Fruit fly (Drosophila melanogaster) whole organism, embryonic: ENCODE results near the gene twe.

Source experiments
- Blimp-1 ChIP-seq: fragments of 200-800 bp; sonication (Bioruptor generic); optimal IDR thresholded peaks from 3 replicates; lab custom pipeline; 2018; ENCODE audit warnings: missing biosample characterization, missing genetic modification characterization, mild to moderate bottlenecking, moderate library complexity, missing genetic modification reagents
- CG10543 ChIP-seq: fragments of 200-800 bp; sonication (Bioruptor generic); optimal IDR thresholded peaks from 3 replicates; lab custom pipeline; 2017; ENCODE audit warnings: missing biosample characterization, mild to moderate bottlenecking, missing genetic modification characterization, moderate library complexity
- CG12659 ChIP-seq: fragments of 200-800 bp; sonication (Bioruptor generic); optimal IDR thresholded peaks from 3 replicates; lab custom pipeline; 2017; ENCODE audit warnings: mild to moderate bottlenecking, missing biosample characterization, missing genetic modification reagents, missing genetic modification characterization
- CG12769 ChIP-seq: fragments of 200-800 bp; sonication (Bioruptor generic); optimal IDR thresholded peaks from 2 replicates; lab custom pipeline; 2019; ENCODE audit warnings: missing biosample characterization, mild to moderate bottlenecking, missing genetic modification characterization, moderate library complexity
- CG13296 ChIP-seq: fragments of 200-800 bp; sonication (Bioruptor generic); optimal IDR thresholded peaks from 3 replicates; lab custom pipeline; 2018; ENCODE audit warnings: missing biosample characterization, mild to moderate bottlenecking, missing genetic modification characterization
- CG13424 ChIP-seq: fragments of 200-800 bp; sonication (Bioruptor generic); optimal IDR thresholded peaks from 2 replicates; lab custom pipeline; 2019; ENCODE audit warnings: missing biosample characterization, mild to moderate bottlenecking, missing genetic modification characterization, moderate library complexity
- CG13894 ChIP-seq: fragments of 200-800 bp; sonication (Bioruptor generic); optimal IDR thresholded peaks from 3 replicates; lab custom pipeline; 2018; ENCODE audit warnings: missing biosample characterization, mild to moderate bottlenecking, missing genetic modification characterization, moderate library complexity
- CG16779 ChIP-seq: fragments of 200-800 bp; sonication (Bioruptor generic); IDR thresholded peaks from 2 replicates; pipeline ENCODE4 v1.3.6; 2022; ENCODE audit warnings: missing biosample characterization, missing genetic modification characterization
- CG17912 ChIP-seq: fragments of 200-800 bp; sonication (Bioruptor generic); optimal IDR thresholded peaks from 2 replicates; lab custom pipeline; 2018; ENCODE audit warnings: missing biosample characterization, mild to moderate bottlenecking, missing genetic modification characterization
- CG18619 ChIP-seq: fragments of 200-800 bp; sonication (Bioruptor generic); optimal IDR thresholded peaks from 3 replicates; lab custom pipeline; 2017; ENCODE audit warnings: missing biosample characterization, mild to moderate bottlenecking, missing genetic modification characterization
- CG31441 ChIP-seq: fragments of 200-800 bp; sonication (Bioruptor generic); IDR thresholded peaks from 2 replicates; pipeline ENCODE4 v1.3.6; 2022; ENCODE audit warnings: missing biosample characterization, missing genetic modification characterization
- CG32767 ChIP-seq: fragments of 200-800 bp; sonication (Bioruptor generic); IDR thresholded peaks from 2 replicates; pipeline ENCODE4 v1.3.6; 2022; ENCODE audit warnings: missing biosample characterization, missing genetic modification characterization
- CG4730 ChIP-seq: fragments of 200-800 bp; sonication (Bioruptor generic); IDR thresholded peaks from 2 replicates; pipeline ENCODE4 v1.3.6; 2022; ENCODE audit warnings: missing biosample characterization, missing genetic modification characterization
- CG8281 ChIP-seq: fragments of 200-800 bp; sonication (Bioruptor generic); optimal IDR thresholded peaks from 2 replicates; lab custom pipeline; 2018; ENCODE audit warnings: missing biosample characterization, mild to moderate bottlenecking, missing genetic modification characterization, moderate library complexity
- CG8359 ChIP-seq: fragments of 200-800 bp; sonication (Bioruptor generic); optimal IDR thresholded peaks from 2 replicates; lab custom pipeline; 2017; ENCODE audit warnings: missing biosample characterization, mild to moderate bottlenecking, missing genetic modification characterization, borderline replicate concordance
- CG8924 ChIP-seq: fragments of 200-800 bp; optimal IDR thresholded peaks from 3 replicates; lab custom pipeline; 2019; ENCODE audit warnings: missing biosample characterization, mild to moderate bottlenecking, missing genetic modification characterization, moderate library complexity
- CG9609 ChIP-seq: fragments of 200-800 bp; sonication (Bioruptor generic); optimal IDR thresholded peaks from 3 replicates; lab custom pipeline; 2016; ENCODE audit warnings: missing biosample characterization, missing genetic modification characterization
- CG9727 ChIP-seq: fragments of 200-800 bp; sonication (Bioruptor generic); optimal IDR thresholded peaks from 3 replicates; lab custom pipeline; 2017; ENCODE audit warnings: missing biosample characterization, mild to moderate bottlenecking, missing genetic modification characterization
- CG9797 ChIP-seq: fragments of 200-800 bp; sonication (Bioruptor generic); optimal IDR thresholded peaks from 3 replicates; lab custom pipeline; 2018; ENCODE audit warnings: missing biosample characterization, mild to moderate bottlenecking, missing genetic modification characterization
- Chrac-16 ChIP-seq: fragments of 200-800 bp; sonication (Bioruptor generic); optimal IDR thresholded peaks from 3 replicates; lab custom pipeline; 2016; ENCODE audit warnings: missing biosample characterization, missing genetic modification characterization
- CoRest ChIP-seq: fragments of 200-800 bp; sonication (Bioruptor generic); optimal IDR thresholded peaks from 3 replicates; lab custom pipeline; 2018; ENCODE audit warnings: missing biosample characterization, mild to moderate bottlenecking, missing genetic modification characterization, moderate library complexity
- Deaf1 ChIP-seq: fragments of 200-800 bp; optimal IDR thresholded peaks from 3 replicates; lab custom pipeline; 2019; ENCODE audit warnings: missing biosample characterization, mild to moderate bottlenecking, missing genetic modification characterization, moderate library complexity
- Dfd ChIP-seq, 2 experiments: fragments of >200 bp; optimal IDR thresholded peaks; 2 replicates each; lab custom pipeline; 2017; ENCODE audit warnings: missing biosample characterization in 2 of 2, missing genetic modification characterization in 2 of 2
- Doc2 ChIP-seq: fragments of 200-800 bp; sonication (Bioruptor generic); IDR thresholded peaks from 2 replicates; pipeline ENCODE4 v1.3.6; 2022; ENCODE audit warnings: missing biosample characterization, missing genetic modification characterization
- Dref ChIP-seq: fragments of 200-800 bp; sonication (Bioruptor generic); IDR thresholded peaks from 2 replicates; pipeline ENCODE4 v1.3.6; 2022; ENCODE audit warnings: missing biosample characterization, missing genetic modification characterization
- Drgx ChIP-seq: fragments of 200-800 bp; sonication (Bioruptor generic); IDR thresholded peaks from 2 replicates; pipeline ENCODE4 v1.3.6; 2022; ENCODE audit warnings: missing biosample characterization, missing genetic modification characterization
- Elba2 ChIP-seq: fragments of 200-800 bp; sonication (Bioruptor generic); optimal IDR thresholded peaks from 3 replicates; lab custom pipeline; 2016; ENCODE audit warnings: missing biosample characterization, missing genetic modification characterization
- H15 ChIP-seq: fragments of 200-800 bp; sonication (Bioruptor generic); IDR thresholded peaks from 3 replicates; pipeline ENCODE4 v1.3.6; 2022; ENCODE audit warnings: missing biosample characterization, missing genetic modification characterization
- H2.0 ChIP-seq: fragments of 200-800 bp; sonication (Bioruptor generic); IDR thresholded peaks from 2 replicates; pipeline ENCODE4 v1.3.6; 2022; ENCODE audit warnings: missing biosample characterization, missing genetic modification characterization
- Med ChIP-seq: fragments of 200-800 bp; sonication (Bioruptor generic); peaks from one replicate; lab custom pipeline; 2016; ENCODE audit warnings: missing biosample characterization, missing genetic modification characterization, mild to moderate bottlenecking, inconsistent platforms, moderate library complexity
- Ravus ChIP-seq: fragments of 200-800 bp; sonication (Bioruptor generic); IDR thresholded peaks from 2 replicates; pipeline ENCODE4 v1.3.6; 2022; ENCODE audit warnings: missing biosample characterization, missing genetic modification characterization
- Rx ChIP-seq: fragments of 200-800 bp; sonication (Bioruptor generic); IDR thresholded peaks from 2 replicates; pipeline ENCODE4 v1.3.6; 2022; ENCODE audit warnings: missing biosample characterization, missing genetic modification characterization
- Side ChIP-seq: fragments of 200-800 bp; sonication (Bioruptor generic); optimal IDR thresholded peaks from 2 replicates; lab custom pipeline; 2016; ENCODE audit warnings: missing biosample characterization, missing genetic modification characterization
- Vsx1 ChIP-seq: fragments of 200-800 bp; sonication (Bioruptor generic); optimal IDR thresholded peaks from 2 replicates; lab custom pipeline; 2017; ENCODE audit warnings: missing biosample characterization, mild to moderate bottlenecking, missing genetic modification characterization, missing genetic modification reagents
- abd-A ChIP-seq: fragments of 200-800 bp; sonication (Bioruptor generic); optimal IDR thresholded peaks from 3 replicates; lab custom pipeline; 2019; ENCODE audit warnings: missing biosample characterization, mild to moderate bottlenecking, missing genetic modification characterization, moderate library complexity
- ac ChIP-seq: fragments of 200-800 bp; sonication (Bioruptor generic); optimal IDR thresholded peaks from 3 replicates; lab custom pipeline; 2017; ENCODE audit warnings: missing biosample characterization, mild to moderate bottlenecking, missing genetic modification characterization
- croc ChIP-seq: fragments of 200-800 bp; sonication (Bioruptor generic); conservative IDR thresholded peaks from 3 replicates; pipeline ENCODE4 v1.3.6; 2022; ENCODE audit warnings: missing biosample characterization, missing genetic modification characterization
- crol ChIP-seq: fragments of 200-800 bp; sonication (Bioruptor generic); IDR thresholded peaks from 2 replicates; pipeline ENCODE4 v1.3.6; 2022; ENCODE audit warnings: missing biosample characterization, missing genetic modification characterization
- dan ChIP-seq: fragments of 200-800 bp; sonication (Bioruptor generic); IDR thresholded peaks from 2 replicates; pipeline ENCODE4 v1.3.6; 2022; ENCODE audit warnings: missing biosample characterization, missing genetic modification characterization
- eve ChIP-seq, 2 experiments: fragments of >200 bp; optimal IDR thresholded peaks; 2 replicates each; lab custom pipeline; 2017; ENCODE audit warnings: missing biosample characterization in 2 of 2, missing genetic modification characterization in 2 of 2
- ftz-f1 ChIP-seq: fragments of 200-800 bp; sonication (Bioruptor generic); optimal IDR thresholded peaks from 2 replicates; lab custom pipeline; 2016; ENCODE audit warnings: missing biosample characterization, missing genetic modification characterization
- gce ChIP-seq: fragments of 200-800 bp; sonication (Bioruptor generic); IDR thresholded peaks from 3 replicates; pipeline ENCODE4 v1.3.6; 2022; ENCODE audit warnings: missing biosample characterization, missing genetic modification characterization
- grn ChIP-seq: fragments of 200-800 bp; sonication (Bioruptor generic); optimal IDR thresholded peaks from 3 replicates; lab custom pipeline; 2017; ENCODE audit warnings: missing biosample characterization, missing genetic modification characterization
- hb ChIP-seq: fragments of 200-800 bp; sonication (Bioruptor generic); IDR thresholded peaks from 3 replicates; pipeline ENCODE4 v1.3.6; 2022; ENCODE audit warnings: missing biosample characterization, missing genetic modification characterization; ENCODE audit not compliant: partially characterized antibody
- hkb ChIP-seq, 2 experiments: fragments of 200-800 bp in 1 of 2; fragments of >200 bp in 1 of 2; sonication (Bioruptor generic) in 1 of 2; IDR thresholded peaks in 1 of 2; optimal IDR thresholded peaks in 1 of 2; 2 replicates each; pipeline versions ENCODE4 v1.3.6 to Lab custom; 2017 to 2022; ENCODE audit warnings: missing biosample characterization in 1 of 2, missing genetic modification characterization in 1 of 2
- jing ChIP-seq: fragments of 200-800 bp; sonication (Bioruptor generic); optimal IDR thresholded peaks from 2 replicates; lab custom pipeline; 2018; ENCODE audit warnings: missing biosample characterization, mild to moderate bottlenecking, missing genetic modification characterization
- nom ChIP-seq: fragments of 200-800 bp; sonication (Bioruptor generic); optimal IDR thresholded peaks from 2 replicates; lab custom pipeline; 2017; ENCODE audit warnings: missing biosample characterization, missing genetic modification characterization, mild to moderate bottlenecking, moderate library complexity, missing genetic modification reagents
- pfk ChIP-seq: fragments of 200-800 bp; sonication (Bioruptor generic); optimal IDR thresholded peaks from 2 replicates; lab custom pipeline; 2018; ENCODE audit warnings: missing biosample characterization, mild to moderate bottlenecking, missing genetic modification characterization, moderate library complexity
- salm ChIP-seq: fragments of 200-800 bp; sonication (Bioruptor generic); optimal IDR thresholded peaks from 2 replicates; lab custom pipeline; 2018; ENCODE audit warnings: missing biosample characterization, mild to moderate bottlenecking, missing genetic modification characterization
- sd ChIP-seq: fragments of 200-800 bp; sonication (Bioruptor generic); optimal IDR thresholded peaks from 3 replicates; lab custom pipeline; 2018; ENCODE audit warnings: missing biosample characterization, mild to moderate bottlenecking, missing genetic modification characterization, moderate library complexity

twe gene

DNA sequence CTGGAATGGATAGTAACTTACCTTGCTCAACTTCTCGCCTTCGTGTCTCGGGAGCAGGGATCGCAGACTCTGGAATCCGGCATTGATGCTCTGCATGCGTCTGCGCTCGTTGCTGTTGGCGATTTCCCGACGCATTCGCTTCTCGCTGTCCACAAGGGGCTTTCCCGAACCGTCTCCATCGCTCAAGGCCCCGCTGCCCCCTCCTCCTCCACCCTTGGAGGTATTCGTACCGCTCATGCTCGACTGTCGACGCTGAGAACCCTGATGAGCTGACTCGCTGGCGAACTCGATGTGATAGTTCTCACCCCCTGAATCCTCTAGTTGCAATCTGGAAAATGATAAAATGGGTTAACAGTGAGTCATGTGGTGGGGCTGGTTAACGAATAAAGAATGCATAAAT is 17.2 kb upstream of the twe start (continued):
- TF ChIP-seq hkb (optimal IDR thresholded peaks at IDR 0.05; lab: Kevin White, UChicago) = no peak
- no peak for TF ChIP-seq hkb (GFP tag; IDR thresholded peaks at IDR 0.05; lab: Robert Waterston, UW)
- TF ChIP-seq grn (GFP tag; lab: Kevin White, UChicago) = no peak
- no peak for TF ChIP-seq CG8359 (GFP tag; lab: Kevin White, UChicago)
- no peak for TF ChIP-seq CG13296
- TF ChIP-seq pfk (GFP tag; lab: Kevin White, UChicago) = peak; percentile 27
- 0 out of 2 replicates have a peak, but pooled peaks have one; percentile 18 for TF ChIP-seq CG16779 (GFP tag; lab: Robert Waterston, UW)
- no peak for TF ChIP-seq eve (GFP tag; optimal IDR thresholded peaks at IDR 0.05; lab: Kevin White, UChicago)
- no peak for TF ChIP-seq Elba2 (GFP tag; lab: Kevin White, UChicago)
- peak; percentile 18 for TF ChIP-seq Deaf1
- TF ChIP-seq jing = no peak
- peak; percentile 71 for TF ChIP-seq crol (GFP tag; lab: Robert Waterston, UW)
- no peak for TF ChIP-seq H15
- peak; percentile 21; the same call in 1 of the 3 replicates for TF ChIP-seq hb
- no peak for TF ChIP-seq Chrac-16
- no peak for TF ChIP-seq CG13424 (tag; lab: Kevin White, UChicago)
- TF ChIP-seq CG9609 = no peak
- peak; percentile 54 for TF ChIP-seq Med (GFP tag; lab: Kevin White, UChicago)
- TF ChIP-seq, all 482 proteins: peak for 7

- TF ChIP-seq crol (GFP tag; lab: Robert Waterston, UW) (no peak), gce (no peak), CoRest (tag; lab: Kevin White, UChicago) (no peak), sd (tag; lab: Kevin White, UChicago) (peak; percentile 5), CG12659 (GFP tag; lab: Kevin White, UChicago) (no peak), Drgx (GFP tag; lab: Robert Waterston, UW) (0 out of 2 replicates have a peak, but pooled peaks have one; percentile 12), CG9727 (GFP tag; lab: Kevin White, UChicago) (no peak), abd-A (tag; lab: Kevin White, UChicago) (peak; percentile 78), CG12769 (tag; lab: Kevin White, UChicago) (peak; percentile 26), CG10543 (GFP tag; lab: Kevin White, UChicago) (peak; percentile 48), CG31441 (GFP tag; lab: Robert Waterston, UW) (no peak), Dref (no peak), ftz-f1 (peak; percentile 17), croc (GFP tag; lab: Robert Waterston, UW) (no peak), salm (tag; lab: Kevin White, UChicago) (no peak), Doc2 (no peak), Blimp-1 (GFP tag; lab: Kevin White, UChicago) (no peak), dan (GFP tag; lab: Robert Waterston, UW) (no peak), CG18619 (GFP tag; lab: Kevin White, UChicago) (no peak), nom (peak; percentile 65), Side (no peak), CG4730 (GFP tag; lab: Robert Waterston, UW) (no peak), Vsx1 (GFP tag; lab: Kevin White, UChicago) (no peak), CG9797 (GFP tag; lab: Kevin White, UChicago) (no peak), CG8924 (tag; lab: Kevin White, UChicago) (no peak), pfk (GFP tag; lab: Kevin White, UChicago) (peak; percentile 2), Rx (no peak), H2.0 (GFP tag; lab: Robert Waterston, UW) (no peak), CG8281 (no peak), Ravus (GFP tag; lab: Robert Waterston, UW) (no peak), CG17912 (GFP tag; lab: Kevin White, UChicago) (no peak), Dfd (GFP tag; optimal IDR thresholded peaks at IDR 0.05; lab: Kevin White, UChicago) (no peak), CG13894 (tag; lab: Kevin White, UChicago) (peak; percentile 72), Elba2 (GFP tag; lab: Kevin White, UChicago) (no peak), ac (GFP tag; lab: Kevin White, UChicago) (no peak), Med (GFP tag; lab: Kevin White, UChicago) (peak; percentile 69), CG32767 (GFP tag; lab: Robert Waterston, UW) (no peak)
Measured at dm6 chr2L:16277922-16278321, 16.2 kb upstream of the twe start.
